Worm (Caenorhabditis elegans) whole organism, L2 larva: ENCODE measurements around the gene F31F7.2.

ENCODE experiments used
- C34F6.9 ChIP-seq: fragments of 150-350 bp; optimal IDR thresholded peaks from 2 replicates; lab custom pipeline; 2014; ENCODE audit warnings: missing biosample characterization, missing genetic modification characterization
- F13H6.1 ChIP-seq: sonication (generic microtip); optimal IDR thresholded peaks from 2 replicates; lab custom pipeline; 2016; ENCODE audit warnings: missing genetic modification characterization, missing compliant biosample characterization
- R02D3.7 ChIP-seq: fragments of 150-350 bp; optimal IDR thresholded peaks from 2 replicates; lab custom pipeline; 2014; ENCODE audit warnings: missing biosample characterization, missing genetic modification characterization
- ama-1 ChIP-seq: fragments of 150-350 bp; optimal IDR thresholded peaks from 2 replicates; lab custom pipeline; 2018; ENCODE audit warnings: inconsistent platforms
- blmp-1 ChIP-seq: sonication (generic microtip); optimal IDR thresholded peaks from 2 replicates; lab custom pipeline; 2017; ENCODE audit warnings: missing genetic modification characterization, mild to moderate bottlenecking, missing compliant biosample characterization, antibody characterized with exemption, moderate library complexity; ENCODE audit not compliant: insufficient read depth
- ceh-16 ChIP-seq: fragments of 150-350 bp; optimal IDR thresholded peaks from 2 replicates; lab custom pipeline; 2014; ENCODE audit warnings: missing biosample characterization, missing genetic modification characterization
- ceh-82 ChIP-seq: fragments of 150-350 bp; optimal IDR thresholded peaks from 2 replicates; lab custom pipeline; 2014; ENCODE audit warnings: missing biosample characterization, missing genetic modification characterization
- crh-2 ChIP-seq: sonication (generic microtip); optimal IDR thresholded peaks from 2 replicates; lab custom pipeline; 2017; ENCODE audit warnings: missing biosample characterization, missing genetic modification characterization
- elt-1 ChIP-seq: fragments of 150-350 bp; optimal IDR thresholded peaks from 2 replicates; lab custom pipeline; 2014; ENCODE audit warnings: missing biosample characterization, missing genetic modification characterization
- elt-3 ChIP-seq: sonication (generic microtip); optimal IDR thresholded peaks from 2 replicates; lab custom pipeline; 2017; ENCODE audit warnings: missing biosample characterization, missing genetic modification characterization
- lin-11 ChIP-seq: fragments of 150-350 bp; sonication (generic microtip); optimal IDR thresholded peaks from 2 replicates; lab custom pipeline; 2014; ENCODE audit warnings: missing biosample characterization, missing genetic modification characterization, inconsistent platforms, mixed read lengths
- lin-13 ChIP-seq: fragments of 150-350 bp; optimal IDR thresholded peaks from 2 replicates; lab custom pipeline; 2014; ENCODE audit warnings: missing biosample characterization, missing genetic modification reagents, missing genetic modification characterization
- lin-39 ChIP-seq: fragments of 150-350 bp; optimal IDR thresholded peaks from 2 replicates; lab custom pipeline; 2014; ENCODE audit warnings: missing biosample characterization, missing genetic modification reagents, missing genetic modification characterization
- lsy-2 ChIP-seq, 2 experiments: fragments of 150-350 bp in 1 of 2; sonication (generic microtip) in 1 of 2; optimal IDR thresholded peaks; 2 replicates each; lab custom pipeline; 2014 to 2017; ENCODE audit warnings: missing biosample characterization in 2 of 2, missing genetic modification characterization in 2 of 2
- mab-5 ChIP-seq: fragments of 150-350 bp; optimal IDR thresholded peaks from 2 replicates; lab custom pipeline; 2014; ENCODE audit warnings: missing biosample characterization, missing genetic modification characterization
- mdl-1 ChIP-seq, 2 experiments: fragments of 150-350 bp in 1 of 2; sonication (generic microtip) in 1 of 2; optimal IDR thresholded peaks; 2 replicates each; lab custom pipeline; 2017; ENCODE audit warnings: missing biosample characterization in 2 of 2, missing genetic modification characterization in 2 of 2
- nhr-11 ChIP-seq: fragments of 150-350 bp; optimal IDR thresholded peaks from 2 replicates; lab custom pipeline; 2014; ENCODE audit warnings: missing biosample characterization, missing genetic modification characterization
- nhr-12 ChIP-seq: fragments of 150-350 bp; optimal IDR thresholded peaks from 2 replicates; lab custom pipeline; 2014; ENCODE audit warnings: missing biosample characterization, missing genetic modification characterization
- nhr-23 ChIP-seq: fragments of 150-350 bp; optimal IDR thresholded peaks from 2 replicates; lab custom pipeline; 2014; ENCODE audit warnings: missing biosample characterization, missing genetic modification reagents, missing genetic modification characterization
- nhr-237 ChIP-seq: fragments of 150-350 bp; optimal IDR thresholded peaks from 2 replicates; lab custom pipeline; 2014; ENCODE audit warnings: missing biosample characterization, missing genetic modification characterization
- nhr-25 ChIP-seq: fragments of 150-350 bp; sonication (generic microtip); optimal IDR thresholded peaks from 3 replicates; lab custom pipeline; 2014; ENCODE audit warnings: missing biosample characterization, missing genetic modification characterization
- nhr-6 ChIP-seq: fragments of 150-350 bp; optimal IDR thresholded peaks from 2 replicates; lab custom pipeline; 2014; ENCODE audit warnings: missing biosample characterization, missing genetic modification characterization
- nhr-77 ChIP-seq: fragments of 150-350 bp; optimal IDR thresholded peaks from 2 replicates; lab custom pipeline; 2014; ENCODE audit warnings: missing biosample characterization, missing genetic modification characterization
- peb-1 ChIP-seq: fragments of 150-350 bp; optimal IDR thresholded peaks from 2 replicates; lab custom pipeline; 2014; ENCODE audit warnings: missing biosample characterization, missing genetic modification characterization
- skn-1 ChIP-seq: sonication (generic microtip); optimal IDR thresholded peaks from 2 replicates; lab custom pipeline; 2017; ENCODE audit warnings: missing biosample characterization, missing genetic modification characterization
- sma-9 ChIP-seq, 2 experiments: fragments of 150-350 bp in 1 of 2; sonication (generic microtip) in 1 of 2; optimal IDR thresholded peaks; 2 replicates each; lab custom pipeline; 2014 to 2016; ENCODE audit warnings: missing genetic modification characterization in 2 of 2, mild to moderate bottlenecking in 1 of 2, missing biosample characterization in 1 of 2, missing compliant biosample characterization in 1 of 2, missing genetic modification reagents in 1 of 2, moderate library complexity in 1 of 2
- unc-55 ChIP-seq: fragments of 150-350 bp; sonication (generic microtip); optimal IDR thresholded peaks from 3 replicates; lab custom pipeline; 2014; ENCODE audit warnings: missing biosample characterization, missing genetic modification reagents, missing genetic modification characterization
- unc-62 ChIP-seq: fragments of 150-350 bp; optimal IDR thresholded peaks from 2 replicates; lab custom pipeline; 2014; ENCODE audit warnings: missing biosample characterization, missing genetic modification reagents, missing genetic modification characterization
- ztf-1 ChIP-seq: fragments of 200-800 bp; sonication (Bioruptor generic); conservative IDR thresholded peaks from 2 replicates; pipeline ENCODE4 v1.3.6; 2022; ENCODE audit warnings: missing genetic modification characterization, missing compliant biosample characterization
- ztf-11 ChIP-seq: sonication (generic microtip); optimal IDR thresholded peaks from 2 replicates; lab custom pipeline; 2017; ENCODE audit warnings: missing biosample characterization, missing genetic modification characterization

Gene F31F7.2

ce11 chrV:6270552-6270951 lies at the start of gene F31F7.2:
F31F7.2 (plus strand) TSS chrV:6270852.
- TF ChIP-seq ceh-82 (tag; lab: Kevin White, UChicago) (no peak), nhr-237 (tag; lab: Kevin White, UChicago) (no peak), nhr-23 (tag; lab: Kevin White, UChicago) (no peak), F13H6.1 (tag; lab: Kevin White, UChicago) (no peak), unc-62 (GFP tag; lab: Kevin White, UChicago) (no peak), nhr-6 (tag; lab: Kevin White, UChicago) (no peak), nhr-11 (tag; lab: Kevin White, UChicago) (no peak), nhr-25 (tag; lab: Kevin White, UChicago) (no peak)
- TF ChIP-seq, all 48 proteins: peak for 0

- TF ChIP-seq nhr-6 (tag; lab: Kevin White, UChicago) (peak; percentile 5), ama-1 (lab: Kevin White, UChicago) (peak; percentile 30), lsy-2 (tag; optimal IDR thresholded peaks at IDR 0.05; lab: Kevin White, UChicago) (no peak), crh-2 (tag; lab: Kevin White, UChicago) (peak; percentile 10)
- TF ChIP-seq, all 48 proteins: peak for 3
These were observed 49.4 kb upstream of the F31F7.2 start for ce11 chrV:6221292-6221691.

ce11 chrV:6222171-6222733 lies 48.4 kb upstream of the F31F7.2 start:
- TF ChIP-seq nhr-25 (tag; lab: Kevin White, UChicago) (peak; percentile 27), lin-11 (no peak), ztf-1 (0 out of 2 replicates have a peak, but pooled peaks have one; percentile 73), mdl-1 (tag; optimal IDR thresholded peaks at IDR 0.05; lab: Kevin White, UChicago) (no peak)

- peak; percentile 17 for TF ChIP-seq sma-9 (GFP tag; optimal IDR thresholded peaks at IDR 0.05; lab: Kevin White, UChicago)
- no peak for TF ChIP-seq sma-9 (tag; optimal IDR thresholded peaks at IDR 0.05; lab: Kevin White, UChicago)
- TF ChIP-seq C34F6.9 (tag; lab: Kevin White, UChicago): no peak
- TF ChIP-seq peb-1 (tag; lab: Kevin White, UChicago): no peak
- TF ChIP-seq nhr-12 (tag; lab: Kevin White, UChicago): no peak
- TF ChIP-seq blmp-1: peak; percentile 2
- TF ChIP-seq lsy-2 (tag; optimal IDR thresholded peaks at IDR 0.05; lab: Kevin White, UChicago): peak in 1 of 2 experiments; percentile 2
- no peak for TF ChIP-seq ceh-16 (tag; lab: Kevin White, UChicago)
- TF ChIP-seq mab-5: no peak
These were observed 47.8 kb upstream of the F31F7.2 start for ce11 chrV:6222779-6223276.

- TF ChIP-seq sma-9 (GFP tag; optimal IDR thresholded peaks at IDR 0.05; lab: Kevin White, UChicago) (peak; percentile 31), sma-9 (tag; optimal IDR thresholded peaks at IDR 0.05; lab: Kevin White, UChicago) (no peak), mab-5 (peak; percentile 11), unc-55 (no peak)
- TF ChIP-seq, all 48 proteins: peak for 2
These were observed 47.2 kb upstream of the F31F7.2 start for ce11 chrV:6223315-6224018.

- TF ChIP-seq R02D3.7 (tag; lab: Kevin White, UChicago): no peak
- TF ChIP-seq nhr-77 (tag; lab: Kevin White, UChicago): no peak
- no peak for TF ChIP-seq ztf-11
- TF ChIP-seq lin-39 (tag; lab: Kevin White, UChicago): no peak
- no peak for TF ChIP-seq blmp-1
- TF ChIP-seq lin-13: no peak
- no peak for TF ChIP-seq unc-62 (GFP tag; lab: Kevin White, UChicago)
- no peak for TF ChIP-seq elt-1 (tag; lab: Kevin White, UChicago)
- no peak for TF ChIP-seq elt-3 (tag; lab: Kevin White, UChicago)
- no peak for TF ChIP-seq nhr-11 (tag; lab: Kevin White, UChicago)
- TF ChIP-seq skn-1 (tag; lab: Kevin White, UChicago): no peak
These were observed 46.7 kb upstream of the F31F7.2 start for ce11 chrV:6224019-6224335.
